Worm (Caenorhabditis elegans): ENCODE results near the gene T04F8.2.
A peak's percentile ranks its signal among the peaks of the same experiment; 100 is the strongest.

The T04F8.2 gene

DNA sequence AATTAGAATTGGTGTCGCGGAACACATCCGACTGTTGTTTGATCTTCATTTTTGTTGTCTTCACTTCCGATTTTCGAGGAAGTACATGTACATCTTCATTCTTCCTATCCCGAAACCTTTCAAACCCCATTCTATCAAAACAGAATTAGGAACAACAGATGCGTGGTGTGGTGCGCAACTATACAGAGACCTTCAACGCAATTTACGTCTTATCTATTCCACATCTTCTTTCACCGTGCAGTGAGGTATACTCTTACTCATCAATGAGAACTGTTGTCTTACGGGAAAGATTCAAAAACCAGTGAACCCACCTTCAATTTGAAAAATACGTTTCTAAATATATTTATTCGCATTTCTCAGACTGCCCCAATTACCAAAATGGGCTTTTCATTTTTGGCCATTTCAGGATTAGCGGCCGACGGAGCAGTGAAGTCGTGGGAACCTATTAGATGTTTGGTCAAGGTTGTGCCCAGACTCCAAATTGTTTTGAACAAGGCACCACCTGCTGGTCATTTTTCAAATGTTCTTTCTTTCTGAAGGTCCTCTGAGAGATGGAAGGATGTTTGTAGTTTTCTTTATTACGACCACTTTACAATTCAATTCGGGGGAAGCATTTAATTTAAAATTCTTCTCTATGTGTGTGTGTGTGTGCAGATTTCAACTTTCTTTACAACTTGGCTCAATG is 49.4 kb downstream of the T04F8.2 start:
- TF ChIP-seq ceh-2 (tag; optimal IDR thresholded peaks at IDR 0.05), result no peak
- TF ChIP-seq lim-6 (tag; optimal IDR thresholded peaks at IDR 0.05), result no peak
- TF ChIP-seq npax-4 (tag; optimal IDR thresholded peaks at IDR 0.05), result no peak
- TF ChIP-seq pqm-1 (tag; optimal IDR thresholded peaks at IDR 0.05), result no peak

DNA sequence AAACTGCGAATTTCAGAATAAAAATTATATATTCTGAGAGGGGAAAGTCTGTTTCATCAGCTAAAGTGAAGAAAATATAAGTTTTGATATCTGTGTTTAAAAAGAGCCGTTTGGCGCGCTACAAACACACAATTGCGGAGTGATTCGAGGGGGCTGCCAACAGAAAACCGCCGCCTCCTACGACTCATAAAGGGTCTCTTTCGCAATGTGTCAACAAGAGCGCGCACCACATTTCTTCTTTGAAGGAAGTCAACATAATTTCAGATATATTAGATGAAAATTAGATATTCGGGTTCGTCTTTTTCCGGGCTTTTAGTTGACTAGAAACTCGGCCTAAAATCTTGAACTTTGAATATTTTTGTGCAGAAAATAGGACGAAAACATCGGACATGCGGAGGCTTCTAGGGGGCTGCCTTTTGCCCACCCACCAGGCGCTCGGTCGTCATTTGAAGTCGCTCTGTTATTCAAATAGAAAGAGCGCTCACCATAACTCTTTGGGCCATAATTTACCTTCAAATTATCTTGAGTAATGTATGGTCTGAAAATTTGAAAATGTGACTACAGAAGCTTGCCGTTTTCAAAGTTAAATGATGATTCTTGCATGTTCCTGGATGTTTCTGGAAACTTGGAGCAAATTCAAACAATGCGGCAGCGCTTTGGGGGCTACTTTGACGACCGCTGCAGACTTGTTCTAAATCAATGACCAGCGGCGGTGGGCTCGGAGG is 50.4 kb downstream of the T04F8.2 start:
- TF ChIP-seq zip-5 (tag; optimal IDR thresholded peaks at IDR 0.05) (peak; percentile 58), ztf-16 (tag; optimal IDR thresholded peaks at IDR 0.05) (peak; percentile 99), ahr-1 (tag; optimal IDR thresholded peaks at IDR 0.05) (peak; percentile 82), pag-3 (tag; optimal IDR thresholded peaks at IDR 0.05; ENCODE audit: borderline replicate concordance) (peak; percentile 93), ets-4 (tag; optimal IDR thresholded peaks at IDR 0.05) (peak; percentile 91), pat-9 (tag; optimal IDR thresholded peaks at IDR 0.05) (peak; percentile 98), ceh-19 (GFP tag; optimal IDR thresholded peaks at IDR 0.05) (peak; percentile 97), hlh-30 (tag; optimal IDR thresholded peaks at IDR 0.05; ENCODE audit: insufficient read depth) (peak; percentile 1), ceh-31 (tag; optimal IDR thresholded peaks at IDR 0.05) (peak; percentile 96), odd-2 (tag; optimal IDR thresholded peaks at IDR 0.05) (peak; percentile 89), ceh-14 (tag; optimal IDR thresholded peaks at IDR 0.05) (peak; percentile 99), unc-86 (tag; optimal IDR thresholded peaks at IDR 0.05) (peak; percentile 99), ceh-18 (tag; optimal IDR thresholded peaks at IDR 0.05) (peak; percentile 100), K09A11.1 (tag; optimal IDR thresholded peaks at IDR 0.05; ENCODE audit: insufficient read depth) (peak; percentile 96), eyg-1 (tag; optimal IDR thresholded peaks at IDR 0.05) (peak; percentile 92), sox-4 (tag; optimal IDR thresholded peaks at IDR 0.05) (peak; percentile 92), fax-1 (tag; optimal IDR thresholded peaks at IDR 0.05) (peak; percentile 71), sdc-2 (tag; optimal IDR thresholded peaks at IDR 0.05) (peak; percentile 90), hlh-8 (tag; optimal IDR thresholded peaks at IDR 0.05) (peak; percentile 84), ceh-48 (tag; optimal IDR thresholded peaks at IDR 0.05) (peak; percentile 78), gmeb-2 (tag; optimal IDR thresholded peaks at IDR 0.05) (peak; percentile 75), madf-2 (tag; optimal IDR thresholded peaks at IDR 0.05) (peak; percentile 94), fkh-10 (GFP tag; optimal IDR thresholded peaks at IDR 0.05) (peak; percentile 95), ceh-9 (tag; optimal IDR thresholded peaks at IDR 0.05) (no peak), F13H6.1 (tag; optimal IDR thresholded peaks at IDR 0.05) (peak; percentile 98), hlh-15 (tag; optimal IDR thresholded peaks at IDR 0.05) (peak; percentile 82), che-1 (tag; optimal IDR thresholded peaks at IDR 0.05) (peak; percentile 88), ceh-34 (tag; optimal IDR thresholded peaks at IDR 0.05) (peak; percentile 100), nfya-1 (tag; optimal IDR thresholded peaks at IDR 0.05) (peak; percentile 95), C38D4.7 (GFP tag; optimal IDR thresholded peaks at IDR 0.05) (peak; percentile 92), rnt-1 (tag; optimal IDR thresholded peaks at IDR 0.05) (peak; percentile 100), npax-4 (tag; optimal IDR thresholded peaks at IDR 0.05) (peak; percentile 45), ceh-45 (GFP tag; IDR thresholded peaks at IDR 0.05) (peak; percentile 53; the same call in 1 of the 2 replicates), sox-2 (GFP tag; IDR thresholded peaks at IDR 0.05) (peak; percentile 91), ceh-6 (GFP tag; optimal IDR thresholded peaks at IDR 0.05) (peak; percentile 83), T23F11.4 (GFP tag; optimal IDR thresholded peaks at IDR 0.05) (peak; percentile 99), ceh-2 (tag; optimal IDR thresholded peaks at IDR 0.05) (peak; percentile 93), pha-4 (tag; optimal IDR thresholded peaks at IDR 0.05) (no peak), elt-2 (tag; optimal IDR thresholded peaks at IDR 0.05) (peak; percentile 98), C08G9.2 (tag; optimal IDR thresholded peaks at IDR 0.05) (peak; percentile 60), mec-3 (tag; optimal IDR thresholded peaks at IDR 0.05; ENCODE audit: borderline replicate concordance) (peak; percentile 23), nhr-11 (tag; optimal IDR thresholded peaks at IDR 0.05) (peak; percentile 99), ceh-30 (tag; optimal IDR thresholded peaks at IDR 0.05) (peak; percentile 43), fkh-6 (tag; optimal IDR thresholded peaks at IDR 0.05) (peak; percentile 49), dmd-4 (tag; optimal IDR thresholded peaks at IDR 0.05; ENCODE audit: borderline replicate concordance) (peak; percentile 86), ceh-22 (tag; optimal IDR thresholded peaks at IDR 0.05) (peak; percentile 87)

Measured in whole organism, late embryonic.